Worm (Caenorhabditis elegans): ENCODE measurements around the gene ZK1128.1.

ce11 chrIII:10096525-10096972 lies 18.0 kb downstream of the ZK1128.1 start:
- no peak for TF ChIP-seq Y95B8A.8 (GFP tag; IDR thresholded peaks at IDR 0.05)
- peak in 1 of 3 experiments; percentile 77 for TF ChIP-seq lin-35 (GFP tag; optimal IDR thresholded peaks at IDR 0.05)
- no peak for TF ChIP-seq snpc-1.1 (tag; optimal IDR thresholded peaks at IDR 0.05; ENCODE audit: insufficient read depth)
- TF ChIP-seq F49E8.2 (tag; optimal IDR thresholded peaks at IDR 0.05; ENCODE audit: insufficient read depth) = no peak
